Fruit fly (Drosophila melanogaster) whole organism, prepupa: ENCODE results near the gene Lamtor5.

ENCODE experiments used
- Blimp-1 ChIP-seq: fragments of 200-800 bp; sonication (Bioruptor generic); optimal IDR thresholded peaks from 3 replicates; lab custom pipeline; 2017; ENCODE audit warnings: missing biosample characterization, missing genetic modification characterization, mild to moderate bottlenecking, moderate library complexity, missing genetic modification reagents
- CG10631 ChIP-seq: fragments of 200-800 bp; sonication (Bioruptor generic); optimal IDR thresholded peaks from 2 replicates; lab custom pipeline; 2016; ENCODE audit warnings: missing biosample characterization, missing genetic modification characterization
- CG10669 ChIP-seq: fragments of 200-800 bp; sonication (Bioruptor generic); optimal IDR thresholded peaks from 3 replicates; lab custom pipeline; 2018; ENCODE audit warnings: missing biosample characterization, mild to moderate bottlenecking, missing genetic modification characterization, moderate library complexity
- CG11762 ChIP-seq: fragments of 200-800 bp; sonication (Bioruptor generic); optimal IDR thresholded peaks from 3 replicates; lab custom pipeline; 2016; ENCODE audit warnings: missing biosample characterization, missing genetic modification characterization; ENCODE audit not compliant: insufficient read depth
- CG11902 ChIP-seq: fragments of 200-800 bp; sonication (Bioruptor generic); optimal IDR thresholded peaks from 3 replicates; lab custom pipeline; 2016; ENCODE audit warnings: missing biosample characterization, missing genetic modification characterization
- CG15336 ChIP-seq: fragments of 200-800 bp; sonication (Bioruptor generic); IDR thresholded peaks from 2 replicates; pipeline ENCODE4 v1.3.6; 2022; ENCODE audit warnings: missing biosample characterization, missing genetic modification characterization
- CG1621 ChIP-seq: fragments of 200-800 bp; sonication (Bioruptor generic); optimal IDR thresholded peaks from 3 replicates; lab custom pipeline; 2018; ENCODE audit warnings: missing biosample characterization, mild to moderate bottlenecking, missing genetic modification characterization
- CG16779 ChIP-seq: fragments of 200-800 bp; sonication (Bioruptor generic); optimal IDR thresholded peaks from 3 replicates; lab custom pipeline; 2017; ENCODE audit warnings: missing biosample characterization, mild to moderate bottlenecking, missing genetic modification characterization
- CG3032 ChIP-seq: fragments of 200-800 bp; optimal IDR thresholded peaks from 2 replicates; lab custom pipeline; 2019; ENCODE audit warnings: missing biosample characterization, mild to moderate bottlenecking, missing genetic modification characterization, moderate library complexity
- CG31627 ChIP-seq: fragments of 200-800 bp; sonication (Bioruptor generic); optimal IDR thresholded peaks from 3 replicates; lab custom pipeline; 2016; ENCODE audit warnings: missing biosample characterization, missing genetic modification characterization
- CG32006 ChIP-seq: fragments of 200-800 bp; sonication (Bioruptor generic); optimal IDR thresholded peaks from 3 replicates; lab custom pipeline; 2017; ENCODE audit warnings: missing biosample characterization, mild to moderate bottlenecking, missing genetic modification characterization
- CG34406 ChIP-seq: fragments of 200-800 bp; sonication (Bioruptor generic); optimal IDR thresholded peaks from 3 replicates; lab custom pipeline; 2016; ENCODE audit warnings: missing biosample characterization, missing genetic modification characterization
- CG3919 ChIP-seq: fragments of 200-800 bp; sonication (Bioruptor generic); optimal IDR thresholded peaks from 3 replicates; lab custom pipeline; 2016; ENCODE audit warnings: missing biosample characterization, missing genetic modification characterization
- CG4318 ChIP-seq: fragments of 200-800 bp; sonication (Bioruptor generic); optimal IDR thresholded peaks from 3 replicates; lab custom pipeline; 2017; ENCODE audit warnings: missing biosample characterization, mild to moderate bottlenecking, missing genetic modification characterization
- CG6276 ChIP-seq: fragments of 200-800 bp; sonication (Bioruptor generic); optimal IDR thresholded peaks from 2 replicates; lab custom pipeline; 2017; ENCODE audit warnings: missing biosample characterization, mild to moderate bottlenecking, missing genetic modification characterization
- CG6792 ChIP-seq: fragments of 200-800 bp; sonication (Bioruptor generic); optimal IDR thresholded peaks from 3 replicates; lab custom pipeline; 2016; ENCODE audit warnings: missing biosample characterization, missing genetic modification characterization
- CG6808 ChIP-seq: fragments of 200-800 bp; sonication (Bioruptor generic); optimal IDR thresholded peaks from 3 replicates; lab custom pipeline; 2017; ENCODE audit warnings: missing biosample characterization, missing genetic modification characterization, mild to moderate bottlenecking, moderate library complexity, missing genetic modification reagents
- CG8319 ChIP-seq: fragments of 200-800 bp; sonication (Bioruptor generic); optimal IDR thresholded peaks from 3 replicates; lab custom pipeline; 2016; ENCODE audit warnings: missing biosample characterization, missing genetic modification characterization
- CG8632 ChIP-seq: fragments of 200-800 bp; sonication (Bioruptor generic); optimal IDR thresholded peaks from 3 replicates; lab custom pipeline; 2016; ENCODE audit warnings: missing biosample characterization, missing genetic modification characterization
- CG9139 ChIP-seq: fragments of 200-800 bp; sonication (Bioruptor generic); optimal IDR thresholded peaks from 3 replicates; lab custom pipeline; 2017; ENCODE audit warnings: missing biosample characterization, mild to moderate bottlenecking, missing genetic modification characterization
- Eip78C ChIP-seq: fragments of 200-800 bp; sonication (Bioruptor generic); peaks from one replicate; lab custom pipeline; 2016; ENCODE audit warnings: missing biosample characterization, missing genetic modification characterization
- Eip93F ChIP-seq: fragments of 200-800 bp; sonication (Bioruptor generic); optimal IDR thresholded peaks from 2 replicates; lab custom pipeline; 2016; ENCODE audit warnings: missing biosample characterization, mild to moderate bottlenecking, missing genetic modification characterization
- Ets21C ChIP-seq: fragments of 200-800 bp; sonication (Bioruptor generic); optimal IDR thresholded peaks from 3 replicates; lab custom pipeline; 2016; ENCODE audit warnings: missing biosample characterization, missing genetic modification characterization
- Gug ChIP-seq: fragments of 200-800 bp; sonication (Bioruptor generic); IDR thresholded peaks from 2 replicates; pipeline ENCODE4 v1.3.6; 2022; ENCODE audit warnings: missing biosample characterization, missing genetic modification characterization
- Hr38 ChIP-seq: sonication (Bioruptor generic); optimal IDR thresholded peaks from 2 replicates; lab custom pipeline; 2016; ENCODE audit warnings: missing biosample characterization, missing genetic modification characterization
- Hr39 ChIP-seq: fragments of 200-800 bp; sonication (Bioruptor generic); optimal IDR thresholded peaks from 2 replicates; lab custom pipeline; 2016; ENCODE audit warnings: missing biosample characterization, missing genetic modification characterization
- Lpt ChIP-seq: fragments of 200-800 bp; sonication (Bioruptor generic); optimal IDR thresholded peaks from 3 replicates; lab custom pipeline; 2016; ENCODE audit warnings: missing biosample characterization, missing genetic modification characterization
- OdsH ChIP-seq: fragments of 200-800 bp; sonication (Bioruptor generic); optimal IDR thresholded peaks from 3 replicates; lab custom pipeline; 2016; ENCODE audit warnings: missing biosample characterization, missing genetic modification characterization
- Smox ChIP-seq: fragments of 200-800 bp; sonication (Bioruptor generic); optimal IDR thresholded peaks from 3 replicates; lab custom pipeline; 2016; ENCODE audit warnings: missing biosample characterization, missing genetic modification characterization
- Sox102F ChIP-seq: fragments of 200-800 bp; sonication (Bioruptor generic); optimal IDR thresholded peaks from 2 replicates; lab custom pipeline; 2016; ENCODE audit warnings: missing biosample characterization, mild to moderate bottlenecking, missing genetic modification characterization
- Sox14 ChIP-seq: fragments of 200-800 bp; sonication (Bioruptor generic); optimal IDR thresholded peaks from 3 replicates; lab custom pipeline; 2016; ENCODE audit warnings: missing biosample characterization, missing genetic modification characterization
- Sox15 ChIP-seq: fragments of 200-800 bp; sonication (Bioruptor generic); optimal IDR thresholded peaks from 3 replicates; lab custom pipeline; 2016; ENCODE audit warnings: missing biosample characterization, missing genetic modification characterization
- acj6 ChIP-seq: fragments of 200-800 bp; sonication (Bioruptor generic); optimal IDR thresholded peaks from 3 replicates; lab custom pipeline; 2016; ENCODE audit warnings: missing biosample characterization, missing genetic modification characterization
- cyc ChIP-seq: fragments of 200-800 bp; sonication (Bioruptor generic); optimal IDR thresholded peaks from 3 replicates; lab custom pipeline; 2016; ENCODE audit warnings: missing biosample characterization, missing genetic modification characterization
- dac ChIP-seq: fragments of 200-800 bp; sonication (Bioruptor generic); optimal IDR thresholded peaks from 2 replicates; lab custom pipeline; 2017; ENCODE audit warnings: missing biosample characterization, mild to moderate bottlenecking, missing genetic modification characterization
- eg ChIP-seq: fragments of 200-800 bp; sonication (Bioruptor generic); IDR thresholded peaks from 3 replicates; pipeline ENCODE4 v1.3.6; 2022; ENCODE audit warnings: missing biosample characterization, missing genetic modification characterization
- fd59A ChIP-seq: fragments of 200-800 bp; sonication (Bioruptor generic); optimal IDR thresholded peaks from 2 replicates; lab custom pipeline; 2017; ENCODE audit warnings: missing biosample characterization, mild to moderate bottlenecking, missing genetic modification characterization, missing genetic modification reagents
- fd85E ChIP-seq: fragments of 200-800 bp; sonication (Bioruptor generic); optimal IDR thresholded peaks from 3 replicates; lab custom pipeline; 2016; ENCODE audit warnings: missing biosample characterization, missing genetic modification characterization
- fkh ChIP-seq: fragments of 200-800 bp; sonication (Bioruptor generic); optimal IDR thresholded peaks from 3 replicates; lab custom pipeline; 2017; ENCODE audit warnings: missing biosample characterization, mild to moderate bottlenecking, missing genetic modification characterization, moderate library complexity
- net ChIP-seq: fragments of 200-800 bp; sonication (Bioruptor generic); optimal IDR thresholded peaks from 3 replicates; lab custom pipeline; 2016; ENCODE audit warnings: missing biosample characterization, missing genetic modification characterization
- pdm3 ChIP-seq: fragments of 200-800 bp; sonication (Bioruptor generic); optimal IDR thresholded peaks from 3 replicates; lab custom pipeline; 2016; ENCODE audit warnings: missing biosample characterization, missing genetic modification characterization
- salr ChIP-seq, 2 experiments: fragments of 200-800 bp; sonication (Bioruptor generic); optimal IDR thresholded peaks; 3 replicates each; lab custom pipeline; 2016 to 2018; ENCODE audit warnings: missing biosample characterization in 2 of 2, missing genetic modification characterization in 2 of 2, mild to moderate bottlenecking in 1 of 2
- ss ChIP-seq, 2 experiments: fragments of 200-800 bp; sonication (Bioruptor generic); optimal IDR thresholded peaks; 2 replicates in 1 of 2; 3 replicates in 1 of 2; lab custom pipeline; 2017 to 2018; ENCODE audit warnings: mild to moderate bottlenecking in 2 of 2, missing biosample characterization in 2 of 2, missing genetic modification characterization in 2 of 2, moderate library complexity in 1 of 2
- svp ChIP-seq: fragments of 200-800 bp; sonication (Bioruptor generic); peaks from one replicate; lab custom pipeline; 2016; ENCODE audit warnings: missing biosample characterization, missing genetic modification characterization
- vri ChIP-seq: fragments of 200-800 bp; sonication (Bioruptor generic); optimal IDR thresholded peaks from 3 replicates; lab custom pipeline; 2016; ENCODE audit warnings: missing biosample characterization, mild to moderate bottlenecking, missing genetic modification characterization

The Lamtor5 gene

dm6 chrX:1832699-1833098 lies 26.1 kb downstream of the Lamtor5 start:
- TF ChIP-seq Eip78C (peak; percentile 55), Eip93F (no peak), svp (peak; percentile 81), Lpt (no peak), CG16779 (tag; lab: Kevin White, UChicago) (no peak), eg (GFP tag; lab: Robert Waterston, UW) (0 out of 3 replicates have a peak, but pooled peaks have one; percentile 10), vri (GFP tag; lab: Kevin White, UChicago) (peak; percentile 4), Blimp-1 (GFP tag; lab: Kevin White, UChicago) (no peak)
- TF ChIP-seq, all 60 proteins: peak for 4

- TF ChIP-seq OdsH (GFP tag; lab: Kevin White, UChicago): no peak
Observed at dm6 chrX:1831219-1831555, 27.6 kb downstream of the Lamtor5 start.

- TF ChIP-seq Gug (GFP tag; lab: Robert Waterston, UW) (peak; percentile 97), net (peak; percentile 99), fkh (GFP tag; lab: Kevin White, UChicago) (peak; percentile 88), cyc (GFP tag; lab: Kevin White, UChicago) (peak; percentile 98), pdm3 (GFP tag; lab: Kevin White, UChicago) (peak; percentile 99), Sox15 (GFP tag; lab: Kevin White, UChicago) (peak; percentile 93), Sox14 (peak; percentile 99), Hr39 (GFP tag; lab: Kevin White, UChicago) (peak; percentile 98), fd85E (GFP tag; lab: Kevin White, UChicago) (peak; percentile 93), OdsH (GFP tag; lab: Kevin White, UChicago) (peak; percentile 98), CG9139 (GFP tag; lab: Kevin White, UChicago) (peak; percentile 95), Eip93F (peak; percentile 96), CG6792 (GFP tag; lab: Kevin White, UChicago) (peak; percentile 97), fd59A (GFP tag; lab: Kevin White, UChicago) (peak; percentile 92), CG11762 (GFP tag; lab: Kevin White, UChicago) (peak; percentile 98), CG11902 (GFP tag; lab: Kevin White, UChicago) (peak; percentile 94), CG15336 (GFP tag; lab: Robert Waterston, UW) (peak; percentile 99), Eip78C (peak; percentile 99), CG8632 (GFP tag; lab: Kevin White, UChicago) (peak; percentile 98), CG4318 (GFP tag; lab: Kevin White, UChicago) (peak; percentile 96), CG10631 (GFP tag; lab: Kevin White, UChicago) (peak; percentile 98), CG6276 (GFP tag; lab: Kevin White, UChicago) (peak; percentile 98), CG32006 (GFP tag; lab: Kevin White, UChicago) (peak; percentile 98), Sox102F (GFP tag; lab: Kevin White, UChicago) (peak; percentile 98), CG10669 (GFP tag; lab: Kevin White, UChicago) (peak; percentile 98), dac (peak; percentile 95), Hr38 (GFP tag; lab: Kevin White, UChicago) (peak; percentile 76), eg (GFP tag; lab: Robert Waterston, UW) (peak; percentile 99), acj6 (GFP tag; lab: Kevin White, UChicago) (peak; percentile 98), CG31627 (GFP tag; lab: Kevin White, UChicago) (peak; percentile 98), CG1621 (peak; percentile 98), ss (GFP tag; optimal IDR thresholded peaks at IDR 0.05; lab: Kevin White, UChicago) (peak; percentile 93 to 97), Smox (peak; percentile 98), CG34406 (peak; percentile 97), Blimp-1 (GFP tag; lab: Kevin White, UChicago) (peak; percentile 90), CG3919 (GFP tag; lab: Kevin White, UChicago) (peak; percentile 99), salr (GFP tag; optimal IDR thresholded peaks at IDR 0.05; lab: Kevin White, UChicago) (peak; percentile 97 to 98), CG16779 (tag; lab: Kevin White, UChicago) (peak; percentile 96), Ets21C (GFP tag; lab: Kevin White, UChicago) (peak; percentile 97), CG6808 (peak; percentile 94), CG8319 (GFP tag; lab: Kevin White, UChicago) (peak; percentile 97), CG3032 (tag; lab: Kevin White, UChicago) (peak; percentile 97)
Observed at dm6 chrX:1830396-1831218, 28.2 kb downstream of the Lamtor5 start.
